Worm (Caenorhabditis elegans) whole organism, late embryonic: ENCODE results near the gene F36D3.4.

Source experiments
- ceh-9 ChIP-seq: sonication (generic microtip); optimal IDR thresholded peaks from 2 replicates; lab custom pipeline; 2016; ENCODE audit warnings: mild to moderate bottlenecking, missing genetic modification characterization, inconsistent platforms, missing compliant biosample characterization
- che-1 ChIP-seq: sonication (generic microtip); optimal IDR thresholded peaks from 2 replicates; lab custom pipeline; 2016; ENCODE audit warnings: mild to moderate bottlenecking, missing genetic modification characterization, missing compliant biosample characterization
- tbx-2 ChIP-seq: sonication (generic microtip); optimal IDR thresholded peaks from 2 replicates; lab custom pipeline; 2016; ENCODE audit warnings: missing genetic modification characterization, missing compliant biosample characterization
- unc-55 ChIP-seq: sonication (generic microtip); optimal IDR thresholded peaks from 2 replicates; lab custom pipeline; 2017; ENCODE audit warnings: missing biosample characterization, missing genetic modification reagents, missing genetic modification characterization

ce11 chrV:16480919-16481630 is 36.4 kb downstream of the F36D3.4 start, which contains the start of the genes F57E7.4 and spig-6:
- no peak for TF ChIP-seq che-1 (tag; lab: Kevin White, UChicago)
- no peak for TF ChIP-seq ceh-9 (tag; lab: Kevin White, UChicago)
- TF ChIP-seq unc-55, result no peak
- TF ChIP-seq tbx-2 (tag; lab: Kevin White, UChicago), result no peak
